Worm (Caenorhabditis elegans) whole organism, L1 larva: ENCODE data around the gene ceh-76.

ENCODE experiments used
- C16A3.4 ChIP-seq: fragments of 150-350 bp; optimal IDR thresholded peaks from 2 replicates; lab custom pipeline; 2014; ENCODE audit warnings: missing biosample characterization, missing genetic modification characterization
- F16B12.6 ChIP-seq: fragments of 150-350 bp; optimal IDR thresholded peaks from 2 replicates; lab custom pipeline; 2014; ENCODE audit warnings: missing biosample characterization, missing genetic modification characterization
- Y116A8C.19 ChIP-seq: sonication (generic microtip); optimal IDR thresholded peaks from 2 replicates; lab custom pipeline; 2016; ENCODE audit warnings: missing compliant biosample characterization, missing genetic modification characterization, borderline replicate concordance
- alr-1 ChIP-seq: fragments of 200-800 bp; sonication (Bioruptor generic); optimal IDR thresholded peaks from 2 replicates; lab custom pipeline; 2018; ENCODE audit warnings: borderline replicate concordance, mild to moderate bottlenecking, missing genetic modification characterization, missing compliant biosample characterization
- aly-2 ChIP-seq: fragments of 150-350 bp; optimal IDR thresholded peaks from 2 replicates; lab custom pipeline; 2014; ENCODE audit warnings: missing biosample characterization, missing genetic modification characterization
- blmp-1 ChIP-seq: fragments of 150-350 bp; optimal IDR thresholded peaks from 2 replicates; lab custom pipeline; 2014; ENCODE audit warnings: missing biosample characterization, missing genetic modification characterization
- ceh-82 ChIP-seq, 3 experiments: fragments of 150-350 bp in 1 of 3; sonication (generic microtip) in 2 of 3; optimal IDR thresholded peaks; 2 replicates each; lab custom pipeline; 2014 to 2017; ENCODE audit warnings: missing biosample characterization in 3 of 3, missing genetic modification characterization in 3 of 3
- ceh-88 ChIP-seq: fragments of 200-800 bp; sonication (Bioruptor generic); IDR thresholded peaks from 2 replicates; pipeline ENCODE4 v1.3.6; 2022; ENCODE audit warnings: missing genetic modification characterization, missing compliant biosample characterization
- dpl-1 ChIP-seq, 3 experiments: fragments of 150-350 bp in 2 of 3; sonication (generic microtip) in 1 of 3; optimal IDR thresholded peaks; 2 replicates each; lab custom pipeline; 2014 to 2017; ENCODE audit warnings: missing biosample characterization in 3 of 3, missing genetic modification characterization in 3 of 3, missing genetic modification reagents in 3 of 3
- dsc-1 ChIP-seq: sonication (generic microtip); optimal IDR thresholded peaks from 2 replicates; lab custom pipeline; 2016; ENCODE audit warnings: mild to moderate bottlenecking, missing genetic modification characterization, missing compliant biosample characterization
- efl-1 ChIP-seq, 4 experiments: fragments of 150-350 bp; optimal IDR thresholded peaks in 3 of 4; peaks in 1 of 4; 1 replicate in 1 of 4; 2 replicates in 3 of 4; lab custom pipeline; 2014; ENCODE audit warnings: missing biosample characterization in 2 of 4, missing genetic modification characterization in 2 of 4, missing genetic modification reagents in 2 of 4
- egl-27 ChIP-seq, 2 experiments: fragments of 150-350 bp in 1 of 2; sonication (generic microtip); optimal IDR thresholded peaks; 3 replicates each; lab custom pipeline; 2017 to 2018; ENCODE audit warnings: missing biosample characterization in 2 of 2, missing genetic modification characterization in 2 of 2, missing genetic modification reagents in 2 of 2
- elt-2 ChIP-seq: sonication (generic microtip); optimal IDR thresholded peaks from 2 replicates; lab custom pipeline; 2016; ENCODE audit warnings: missing genetic modification characterization, mild to moderate bottlenecking, inconsistent platforms, missing compliant biosample characterization, missing genetic modification reagents
- ets-5 ChIP-seq: fragments of 200-800 bp; sonication (Bioruptor generic); IDR thresholded peaks from 2 replicates; pipeline ENCODE4 v1.3.6; 2022; ENCODE audit warnings: missing genetic modification characterization, missing compliant biosample characterization
- fos-1 ChIP-seq: fragments of 150-350 bp; optimal IDR thresholded peaks from 2 replicates; lab custom pipeline; 2014; ENCODE audit warnings: missing biosample characterization, missing genetic modification characterization
- irx-1 ChIP-seq: sonication (generic microtip); optimal IDR thresholded peaks from 2 replicates; lab custom pipeline; 2016; ENCODE audit warnings: missing genetic modification characterization, missing compliant biosample characterization
- isw-1 ChIP-seq: fragments of 200-800 bp; sonication (Bioruptor generic); IDR thresholded peaks from 2 replicates; pipeline ENCODE4 v1.3.6; 2022; ENCODE audit warnings: missing genetic modification characterization, missing compliant biosample characterization
- lin-14 ChIP-seq: fragments of 200-800 bp; sonication (Bioruptor generic); optimal IDR thresholded peaks from 2 replicates; lab custom pipeline; 2018; ENCODE audit warnings: mild to moderate bottlenecking, missing genetic modification characterization, moderate library complexity, missing compliant biosample characterization
- lin-15B ChIP-seq: fragments of 150-350 bp; sonication (generic microtip); optimal IDR thresholded peaks from 3 replicates; lab custom pipeline; 2014; ENCODE audit warnings: missing biosample characterization, missing genetic modification characterization
- lin-35 ChIP-seq, 2 experiments: fragments of 150-350 bp; optimal IDR thresholded peaks; 2 replicates each; lab custom pipeline; 2014; ENCODE audit warnings: missing biosample characterization in 2 of 2, missing genetic modification characterization in 2 of 2, missing genetic modification reagents in 2 of 2
- lin-39 ChIP-seq: fragments of 150-350 bp; optimal IDR thresholded peaks from 2 replicates; lab custom pipeline; 2014; ENCODE audit warnings: missing biosample characterization, missing genetic modification reagents, missing genetic modification characterization
- lsy-2 ChIP-seq, 2 experiments: fragments of 150-350 bp; optimal IDR thresholded peaks; 2 replicates each; lab custom pipeline; 2014; ENCODE audit warnings: missing biosample characterization in 2 of 2, missing genetic modification characterization in 2 of 2
- mdl-1 ChIP-seq, 2 experiments: fragments of 150-350 bp; optimal IDR thresholded peaks; 2 replicates each; lab custom pipeline; 2014 to 2017; ENCODE audit warnings: missing biosample characterization in 2 of 2, missing genetic modification characterization in 2 of 2, inconsistent platforms in 1 of 2
- mef-2 ChIP-seq: fragments of 150-350 bp; optimal IDR thresholded peaks from 2 replicates; lab custom pipeline; 2014; ENCODE audit warnings: missing biosample characterization, missing genetic modification characterization
- nhr-19 ChIP-seq: fragments of 200-800 bp; sonication (Bioruptor generic); conservative IDR thresholded peaks from 2 replicates; pipeline ENCODE4 v1.3.6; 2022; ENCODE audit warnings: missing genetic modification characterization, missing compliant biosample characterization
- nhr-20 ChIP-seq: sonication (generic microtip); optimal IDR thresholded peaks from 2 replicates; lab custom pipeline; 2016; ENCODE audit warnings: mild to moderate bottlenecking, missing genetic modification characterization, missing compliant biosample characterization
- nhr-28 ChIP-seq: fragments of 150-350 bp; optimal IDR thresholded peaks from 2 replicates; lab custom pipeline; 2014; ENCODE audit warnings: missing biosample characterization, missing genetic modification characterization
- nhr-47 ChIP-seq: sonication (generic microtip); optimal IDR thresholded peaks from 2 replicates; lab custom pipeline; 2016; ENCODE audit warnings: mild to moderate bottlenecking, missing genetic modification characterization, moderate library complexity, missing compliant biosample characterization
- nhr-71 ChIP-seq: sonication (generic microtip); optimal IDR thresholded peaks from 2 replicates; lab custom pipeline; 2016; ENCODE audit warnings: mild to moderate bottlenecking, missing genetic modification characterization, moderate library complexity, missing compliant biosample characterization
- nhr-77 ChIP-seq: fragments of 150-350 bp; optimal IDR thresholded peaks from 2 replicates; lab custom pipeline; 2014; ENCODE audit warnings: missing biosample characterization, missing genetic modification characterization
- nhr-85 ChIP-seq: sonication (generic microtip); peaks from one replicate; lab custom pipeline; 2016; ENCODE audit warnings: missing genetic modification characterization, inconsistent platforms, missing compliant biosample characterization
- nhr-90 ChIP-seq: sonication (generic microtip); optimal IDR thresholded peaks from 2 replicates; lab custom pipeline; 2016; ENCODE audit warnings: mild to moderate bottlenecking, missing genetic modification characterization, missing compliant biosample characterization; ENCODE audit not compliant: poor library complexity
- pax-3 ChIP-seq: fragments of 200-800 bp; sonication (Bioruptor generic); optimal IDR thresholded peaks from 2 replicates; lab custom pipeline; 2018; ENCODE audit warnings: mild to moderate bottlenecking, missing genetic modification characterization, moderate library complexity, missing compliant biosample characterization
- rnt-1 ChIP-seq: sonication (generic microtip); optimal IDR thresholded peaks from 2 replicates; lab custom pipeline; 2016; ENCODE audit warnings: mild to moderate bottlenecking, missing genetic modification characterization, moderate library complexity, missing compliant biosample characterization
- skn-1 ChIP-seq: fragments of 150-350 bp; optimal IDR thresholded peaks from 2 replicates; lab custom pipeline; 2014; ENCODE audit warnings: missing biosample characterization, missing genetic modification characterization
- snpc-4 ChIP-seq: fragments of 150-350 bp; optimal IDR thresholded peaks from 2 replicates; lab custom pipeline; 2014; ENCODE audit warnings: missing biosample characterization, missing genetic modification characterization
- snu-23 ChIP-seq: sonication (generic microtip); optimal IDR thresholded peaks from 2 replicates; lab custom pipeline; 2016; ENCODE audit warnings: missing genetic modification characterization, missing compliant biosample characterization
- sptf-1 ChIP-seq: fragments of 150-350 bp; optimal IDR thresholded peaks from 2 replicates; lab custom pipeline; 2014; ENCODE audit warnings: missing biosample characterization, missing genetic modification characterization
- swsn-7 ChIP-seq: sonication (generic microtip); optimal IDR thresholded peaks from 2 replicates; lab custom pipeline; 2016; ENCODE audit warnings: missing genetic modification characterization, missing compliant biosample characterization
- tbx-2 ChIP-seq: sonication (generic microtip); optimal IDR thresholded peaks from 2 replicates; lab custom pipeline; 2016; ENCODE audit warnings: missing genetic modification characterization, missing compliant biosample characterization
- unc-130 ChIP-seq: fragments of 150-350 bp; optimal IDR thresholded peaks from 2 replicates; lab custom pipeline; 2017; ENCODE audit warnings: missing biosample characterization, missing genetic modification characterization, inconsistent platforms
- unc-30 ChIP-seq: sonication (generic microtip); optimal IDR thresholded peaks from 2 replicates; lab custom pipeline; 2017; ENCODE audit warnings: missing biosample characterization, missing genetic modification characterization
- unc-86 ChIP-seq: sonication (generic microtip); optimal IDR thresholded peaks from 2 replicates; lab custom pipeline; 2016; ENCODE audit warnings: missing genetic modification characterization, missing compliant biosample characterization
- unc-98 ChIP-seq: fragments of 200-800 bp; sonication (Bioruptor generic); IDR thresholded peaks from 2 replicates; pipeline ENCODE4 v1.3.6; 2022; ENCODE audit warnings: missing genetic modification characterization, missing compliant biosample characterization
- vab-15 ChIP-seq: sonication (generic microtip); optimal IDR thresholded peaks from 2 replicates; lab custom pipeline; 2017; ENCODE audit warnings: missing genotype, mild to moderate bottlenecking, missing genetic modification characterization, missing compliant biosample characterization
- xbp-1 ChIP-seq: sonication (generic microtip); optimal IDR thresholded peaks from 2 replicates; lab custom pipeline; 2016; ENCODE audit warnings: missing genetic modification characterization, missing compliant biosample characterization
- ztf-11 ChIP-seq, 2 experiments: sonication (generic microtip); optimal IDR thresholded peaks; 2 replicates each; lab custom pipeline; 2016 to 2017; ENCODE audit warnings: missing genetic modification characterization in 2 of 2, missing biosample characterization in 1 of 2, missing compliant biosample characterization in 1 of 2

ceh-76 gene

DNA sequence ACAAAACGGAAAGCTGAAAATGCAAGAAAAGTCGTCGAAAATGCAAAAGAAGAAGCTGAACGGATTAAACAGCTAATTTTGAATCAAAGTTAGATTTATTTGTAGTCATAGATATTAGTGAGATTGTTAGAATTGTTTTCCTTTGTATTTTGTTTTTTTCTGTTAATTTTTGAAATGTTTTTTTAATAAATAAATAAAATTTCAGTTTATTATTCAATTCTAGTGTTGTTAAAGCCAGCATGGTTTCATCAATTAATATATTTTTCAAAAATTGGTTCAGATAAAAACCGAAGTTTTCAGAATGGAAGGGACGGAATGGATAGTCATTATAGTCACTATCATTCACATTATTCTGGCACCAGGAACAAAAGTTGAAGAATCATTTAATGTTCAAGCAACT is 40.3 kb upstream of the ceh-76 start, which contains the start of gene algn-12:
Gene algn-12, plus strand, starts transcription at position 301 of the 400 bp plus-strand sequence.
- TF ChIP-seq nhr-47 (tag; lab: Kevin White, UChicago) (no peak), unc-98 (GFP tag; lab: Robert Waterston, UW) (no peak), snpc-4 (tag; lab: Kevin White, UChicago) (no peak), unc-130 (tag; lab: Kevin White, UChicago) (no peak), lin-14 (GFP tag; lab: Kevin White, UChicago) (no peak), nhr-28 (tag; lab: Kevin White, UChicago) (no peak)

DNA sequence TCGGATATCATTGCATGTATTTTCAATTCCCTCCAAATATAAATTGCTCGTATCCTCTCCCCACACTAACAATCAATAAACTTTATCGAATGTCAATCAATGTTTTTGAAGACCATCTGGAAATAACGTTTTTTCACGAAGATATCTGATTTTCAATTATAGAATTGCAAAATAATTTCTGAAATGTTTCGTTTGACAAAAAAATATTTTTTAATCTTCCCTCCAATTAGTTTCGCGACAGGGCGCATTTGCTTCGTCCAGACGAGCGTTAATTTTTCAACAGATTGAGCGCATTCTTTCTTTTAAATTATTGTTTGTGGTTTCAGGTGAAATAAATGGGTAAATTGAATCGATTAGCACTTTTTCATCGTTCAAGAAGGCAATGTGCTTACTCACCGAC is 36.7 kb upstream of the ceh-76 start, which contains the start of gene vars-1:
Gene vars-1, plus strand, starts transcription at position 291 of the 400 bp plus-strand sequence.
- TF ChIP-seq fos-1 (tag; lab: Kevin White, UChicago) (peak; percentile 18), nhr-19 (GFP tag; lab: Robert Waterston, UW) (peak; percentile 63), nhr-90 (tag; lab: Kevin White, UChicago) (peak; percentile 61), nhr-20 (tag; lab: Kevin White, UChicago) (peak; percentile 71), snu-23 (peak; percentile 75), unc-86 (tag; lab: Kevin White, UChicago) (peak; percentile 39), pax-3 (tag; lab: Kevin White, UChicago) (no peak), dpl-1 (GFP tag; optimal IDR thresholded peaks at IDR 0.05; lab: Kevin White, UChicago) (peak; percentile 92 to 97 (median 97)), nhr-85 (tag; lab: Kevin White, UChicago) (peak; percentile 65), lin-35 (GFP tag; optimal IDR thresholded peaks at IDR 0.05; lab: Kevin White, UChicago) (peak; percentile 96 to 98), sptf-1 (tag; lab: Kevin White, UChicago) (no peak), nhr-77 (peak; percentile 51), ets-5 (no peak), lin-15B (peak; percentile 40), rnt-1 (tag; lab: Kevin White, UChicago) (peak; percentile 70), mef-2 (tag; lab: Kevin White, UChicago) (no peak), egl-27 (tag; optimal IDR thresholded peaks at IDR 0.05; lab: Kevin White, UChicago) (no peak), ceh-82 (tag; optimal IDR thresholded peaks at IDR 0.05; lab: Kevin White, UChicago) (peak in 2 of 3 experiments; percentile 47 to 69), alr-1 (no peak), tbx-2 (peak; percentile 66), unc-30 (tag; lab: Kevin White, UChicago) (no peak), lin-14 (GFP tag; lab: Kevin White, UChicago) (no peak), nhr-71 (tag; lab: Kevin White, UChicago) (peak; percentile 74), irx-1 (peak; percentile 48), unc-130 (tag; lab: Kevin White, UChicago) (peak; percentile 63), F16B12.6 (peak; percentile 52), unc-98 (GFP tag; lab: Robert Waterston, UW) (no peak), dsc-1 (peak; percentile 51), elt-2 (peak; percentile 10), aly-2 (peak; percentile 0), vab-15 (tag; lab: Kevin White, UChicago) (no peak), C16A3.4 (tag; lab: Kevin White, UChicago) (peak; percentile 67), isw-1 (GFP tag; lab: Robert Waterston, UW) (peak; percentile 23; the same call in 1 of the 2 replicates), efl-1 (optimal IDR thresholded peaks at IDR 0.05; lab: Kevin White, UChicago) (peak; percentile 97 to 99), efl-1 (GFP tag; optimal IDR thresholded peaks at IDR 0.05 in 1 of 2; lab: Kevin White, UChicago) (peak; percentile 97 to 100), ztf-11 (tag; optimal IDR thresholded peaks at IDR 0.05; lab: Kevin White, UChicago) (no peak), mdl-1 (tag; optimal IDR thresholded peaks at IDR 0.05; lab: Kevin White, UChicago) (peak in 1 of 2 experiments; percentile 7), blmp-1 (peak; percentile 70), xbp-1 (tag; lab: Kevin White, UChicago) (peak; percentile 58), nhr-47 (tag; lab: Kevin White, UChicago) (peak; percentile 70), ceh-88 (no peak), lsy-2 (tag; optimal IDR thresholded peaks at IDR 0.05; lab: Kevin White, UChicago) (peak; percentile 74 to 84), skn-1 (tag; lab: Kevin White, UChicago) (peak; percentile 57), lin-39 (peak; percentile 6), swsn-7 (tag; lab: Kevin White, UChicago) (peak; percentile 53), Y116A8C.19 (tag; lab: Kevin White, UChicago) (no peak)
